Fruit fly (Drosophila melanogaster) whole organism, prepupa: Measurements from ENCODE around the gene ago.

Experiments
- Blimp-1 ChIP-seq: fragments of 200-800 bp; sonication (Bioruptor generic); optimal IDR thresholded peaks from 3 replicates; lab custom pipeline; 2017; ENCODE audit warnings: missing biosample characterization, missing genetic modification characterization, mild to moderate bottlenecking, moderate library complexity, missing genetic modification reagents
- CG10631 ChIP-seq: fragments of 200-800 bp; sonication (Bioruptor generic); optimal IDR thresholded peaks from 2 replicates; lab custom pipeline; 2016; ENCODE audit warnings: missing biosample characterization, missing genetic modification characterization
- CG10669 ChIP-seq: fragments of 200-800 bp; sonication (Bioruptor generic); optimal IDR thresholded peaks from 3 replicates; lab custom pipeline; 2018; ENCODE audit warnings: missing biosample characterization, mild to moderate bottlenecking, missing genetic modification characterization, moderate library complexity
- CG11294 ChIP-seq: fragments of 200-800 bp; sonication (Bioruptor generic); IDR thresholded peaks from 2 replicates; pipeline ENCODE4 v1.3.6; 2022; ENCODE audit warnings: missing biosample characterization, missing genetic modification characterization
- CG11902 ChIP-seq: fragments of 200-800 bp; sonication (Bioruptor generic); optimal IDR thresholded peaks from 3 replicates; lab custom pipeline; 2016; ENCODE audit warnings: missing biosample characterization, missing genetic modification characterization
- CG1621 ChIP-seq: fragments of 200-800 bp; sonication (Bioruptor generic); optimal IDR thresholded peaks from 3 replicates; lab custom pipeline; 2018; ENCODE audit warnings: missing biosample characterization, mild to moderate bottlenecking, missing genetic modification characterization
- CG16779 ChIP-seq: fragments of 200-800 bp; sonication (Bioruptor generic); optimal IDR thresholded peaks from 3 replicates; lab custom pipeline; 2017; ENCODE audit warnings: missing biosample characterization, mild to moderate bottlenecking, missing genetic modification characterization
- CG3032 ChIP-seq: fragments of 200-800 bp; optimal IDR thresholded peaks from 2 replicates; lab custom pipeline; 2019; ENCODE audit warnings: missing biosample characterization, mild to moderate bottlenecking, missing genetic modification characterization, moderate library complexity
- CG31627 ChIP-seq: fragments of 200-800 bp; sonication (Bioruptor generic); optimal IDR thresholded peaks from 3 replicates; lab custom pipeline; 2016; ENCODE audit warnings: missing biosample characterization, missing genetic modification characterization
- CG32006 ChIP-seq: fragments of 200-800 bp; sonication (Bioruptor generic); optimal IDR thresholded peaks from 3 replicates; lab custom pipeline; 2017; ENCODE audit warnings: missing biosample characterization, mild to moderate bottlenecking, missing genetic modification characterization
- CG34406 ChIP-seq: fragments of 200-800 bp; sonication (Bioruptor generic); optimal IDR thresholded peaks from 3 replicates; lab custom pipeline; 2016; ENCODE audit warnings: missing biosample characterization, missing genetic modification characterization
- CG3919 ChIP-seq: fragments of 200-800 bp; sonication (Bioruptor generic); optimal IDR thresholded peaks from 3 replicates; lab custom pipeline; 2016; ENCODE audit warnings: missing biosample characterization, missing genetic modification characterization
- CG6163 ChIP-seq: fragments of 200-800 bp; sonication (Bioruptor generic); IDR thresholded peaks from 3 replicates; pipeline ENCODE4 v1.3.6; 2022; ENCODE audit warnings: missing biosample characterization, missing genetic modification characterization
- CG6276 ChIP-seq: fragments of 200-800 bp; sonication (Bioruptor generic); optimal IDR thresholded peaks from 2 replicates; lab custom pipeline; 2017; ENCODE audit warnings: missing biosample characterization, mild to moderate bottlenecking, missing genetic modification characterization
- CG6808 ChIP-seq: fragments of 200-800 bp; sonication (Bioruptor generic); optimal IDR thresholded peaks from 3 replicates; lab custom pipeline; 2017; ENCODE audit warnings: missing biosample characterization, missing genetic modification characterization, mild to moderate bottlenecking, moderate library complexity, missing genetic modification reagents
- CG7368 ChIP-seq: fragments of 200-800 bp; sonication (Bioruptor generic); optimal IDR thresholded peaks from 3 replicates; lab custom pipeline; 2016; ENCODE audit warnings: missing biosample characterization, missing genetic modification characterization
- CG8119 ChIP-seq: fragments of 200-800 bp; sonication (Bioruptor generic); IDR thresholded peaks from 3 replicates; pipeline ENCODE4 v1.3.6; 2022; ENCODE audit warnings: missing biosample characterization, missing genetic modification characterization
- CG8319 ChIP-seq: fragments of 200-800 bp; sonication (Bioruptor generic); optimal IDR thresholded peaks from 3 replicates; lab custom pipeline; 2016; ENCODE audit warnings: missing biosample characterization, missing genetic modification characterization
- CG8632 ChIP-seq: fragments of 200-800 bp; sonication (Bioruptor generic); optimal IDR thresholded peaks from 3 replicates; lab custom pipeline; 2016; ENCODE audit warnings: missing biosample characterization, missing genetic modification characterization
- CG9139 ChIP-seq: fragments of 200-800 bp; sonication (Bioruptor generic); optimal IDR thresholded peaks from 3 replicates; lab custom pipeline; 2017; ENCODE audit warnings: missing biosample characterization, mild to moderate bottlenecking, missing genetic modification characterization
- Eip75B ChIP-seq: fragments of 200-800 bp; sonication (Bioruptor generic); optimal IDR thresholded peaks from 3 replicates; lab custom pipeline; 2016; ENCODE audit warnings: missing biosample characterization, missing genetic modification characterization
- Eip78C ChIP-seq: fragments of 200-800 bp; sonication (Bioruptor generic); peaks from one replicate; lab custom pipeline; 2016; ENCODE audit warnings: missing biosample characterization, missing genetic modification characterization
- Eip93F ChIP-seq: fragments of 200-800 bp; sonication (Bioruptor generic); optimal IDR thresholded peaks from 2 replicates; lab custom pipeline; 2016; ENCODE audit warnings: missing biosample characterization, mild to moderate bottlenecking, missing genetic modification characterization
- Ets21C ChIP-seq: fragments of 200-800 bp; sonication (Bioruptor generic); optimal IDR thresholded peaks from 3 replicates; lab custom pipeline; 2016; ENCODE audit warnings: missing biosample characterization, missing genetic modification characterization
- Ets96B ChIP-seq: fragments of 200-800 bp; optimal IDR thresholded peaks from 2 replicates; lab custom pipeline; 2019; ENCODE audit warnings: missing biosample characterization, mild to moderate bottlenecking, missing genetic modification characterization, moderate library complexity
- Gug ChIP-seq: fragments of 200-800 bp; sonication (Bioruptor generic); IDR thresholded peaks from 2 replicates; pipeline ENCODE4 v1.3.6; 2022; ENCODE audit warnings: missing biosample characterization, missing genetic modification characterization
- Hr38 ChIP-seq: sonication (Bioruptor generic); optimal IDR thresholded peaks from 2 replicates; lab custom pipeline; 2016; ENCODE audit warnings: missing biosample characterization, missing genetic modification characterization
- Hr4 ChIP-seq: fragments of 200-800 bp; sonication (Bioruptor generic); optimal IDR thresholded peaks from 3 replicates; lab custom pipeline; 2016; ENCODE audit warnings: missing biosample characterization, missing genetic modification characterization
- Lpt ChIP-seq: fragments of 200-800 bp; sonication (Bioruptor generic); optimal IDR thresholded peaks from 3 replicates; lab custom pipeline; 2016; ENCODE audit warnings: missing biosample characterization, missing genetic modification characterization
- Met ChIP-seq: fragments of 200-800 bp; sonication (Bioruptor generic); optimal IDR thresholded peaks from 3 replicates; lab custom pipeline; 2016; ENCODE audit warnings: missing biosample characterization, missing genetic modification characterization
- Smox ChIP-seq: fragments of 200-800 bp; sonication (Bioruptor generic); optimal IDR thresholded peaks from 3 replicates; lab custom pipeline; 2016; ENCODE audit warnings: missing biosample characterization, missing genetic modification characterization
- Sox15 ChIP-seq: fragments of 200-800 bp; sonication (Bioruptor generic); optimal IDR thresholded peaks from 3 replicates; lab custom pipeline; 2016; ENCODE audit warnings: missing biosample characterization, missing genetic modification characterization
- achi ChIP-seq: fragments of 200-800 bp; sonication (Bioruptor generic); optimal IDR thresholded peaks from 3 replicates; lab custom pipeline; 2016; ENCODE audit warnings: missing biosample characterization, missing genetic modification characterization
- acj6 ChIP-seq: fragments of 200-800 bp; sonication (Bioruptor generic); optimal IDR thresholded peaks from 3 replicates; lab custom pipeline; 2016; ENCODE audit warnings: missing biosample characterization, missing genetic modification characterization
- cyc ChIP-seq: fragments of 200-800 bp; sonication (Bioruptor generic); optimal IDR thresholded peaks from 3 replicates; lab custom pipeline; 2016; ENCODE audit warnings: missing biosample characterization, missing genetic modification characterization
- dsx ChIP-seq: fragments of 200-800 bp; optimal IDR thresholded peaks from 3 replicates; lab custom pipeline; 2019; ENCODE audit warnings: missing biosample characterization, mild to moderate bottlenecking, missing genetic modification characterization, moderate library complexity; ENCODE audit not compliant: poor library complexity, severe bottlenecking
- esn ChIP-seq: fragments of 200-800 bp; sonication (Bioruptor generic); optimal IDR thresholded peaks from 2 replicates; lab custom pipeline; 2016; ENCODE audit warnings: missing biosample characterization, mild to moderate bottlenecking, missing genetic modification characterization, moderate library complexity
- fd59A ChIP-seq: fragments of 200-800 bp; sonication (Bioruptor generic); optimal IDR thresholded peaks from 2 replicates; lab custom pipeline; 2017; ENCODE audit warnings: missing biosample characterization, mild to moderate bottlenecking, missing genetic modification characterization, missing genetic modification reagents
- fd85E ChIP-seq: fragments of 200-800 bp; sonication (Bioruptor generic); optimal IDR thresholded peaks from 3 replicates; lab custom pipeline; 2016; ENCODE audit warnings: missing biosample characterization, missing genetic modification characterization
- lz ChIP-seq: fragments of 200-800 bp; sonication (Bioruptor generic); optimal IDR thresholded peaks from 3 replicates; lab custom pipeline; 2016; ENCODE audit warnings: missing biosample characterization, missing genetic modification characterization
- net ChIP-seq: fragments of 200-800 bp; sonication (Bioruptor generic); optimal IDR thresholded peaks from 3 replicates; lab custom pipeline; 2016; ENCODE audit warnings: missing biosample characterization, missing genetic modification characterization
- pdm3 ChIP-seq: fragments of 200-800 bp; sonication (Bioruptor generic); optimal IDR thresholded peaks from 3 replicates; lab custom pipeline; 2016; ENCODE audit warnings: missing biosample characterization, missing genetic modification characterization
- salr ChIP-seq, 2 experiments: fragments of 200-800 bp; sonication (Bioruptor generic); optimal IDR thresholded peaks; 3 replicates each; lab custom pipeline; 2016 to 2018; ENCODE audit warnings: missing biosample characterization in 2 of 2, missing genetic modification characterization in 2 of 2, mild to moderate bottlenecking in 1 of 2
- spab ChIP-seq: fragments of 200-800 bp; sonication (Bioruptor generic); optimal IDR thresholded peaks from 2 replicates; lab custom pipeline; 2017; ENCODE audit warnings: missing biosample characterization, mild to moderate bottlenecking, missing genetic modification characterization, missing genetic modification reagents
- svp ChIP-seq: fragments of 200-800 bp; sonication (Bioruptor generic); peaks from one replicate; lab custom pipeline; 2016; ENCODE audit warnings: missing biosample characterization, missing genetic modification characterization
- topi ChIP-seq: fragments of 200-800 bp; sonication (Bioruptor generic); optimal IDR thresholded peaks from 3 replicates; lab custom pipeline; 2016; ENCODE audit warnings: missing biosample characterization, missing genetic modification characterization
- vri ChIP-seq: fragments of 200-800 bp; sonication (Bioruptor generic); optimal IDR thresholded peaks from 3 replicates; lab custom pipeline; 2016; ENCODE audit warnings: missing biosample characterization, mild to moderate bottlenecking, missing genetic modification characterization

Gene ago

DNA sequence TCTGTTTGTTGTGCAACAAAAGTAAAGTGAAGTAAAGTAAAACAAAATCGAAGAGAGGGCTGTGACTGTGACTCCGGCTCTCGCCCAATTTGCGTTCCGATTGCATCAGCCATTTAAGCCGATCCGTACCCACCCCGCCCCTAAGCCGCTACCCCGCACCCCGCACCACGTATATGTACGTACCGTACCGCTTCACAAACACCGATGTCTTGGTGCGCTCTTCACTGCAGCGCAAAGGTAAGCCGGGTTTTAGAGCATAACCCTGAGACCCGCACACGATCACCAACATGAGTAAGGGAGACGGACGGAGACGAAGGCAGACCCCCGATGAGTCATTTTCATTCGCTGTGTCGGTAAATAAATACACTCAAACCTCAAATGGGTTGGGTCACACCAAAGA, 21.9 kb downstream of the ago start:
- TF ChIP-seq CG1621 (tag; lab: Kevin White, UChicago) (peak; percentile 22), CG6276 (GFP tag; lab: Kevin White, UChicago) (no peak)

DNA sequence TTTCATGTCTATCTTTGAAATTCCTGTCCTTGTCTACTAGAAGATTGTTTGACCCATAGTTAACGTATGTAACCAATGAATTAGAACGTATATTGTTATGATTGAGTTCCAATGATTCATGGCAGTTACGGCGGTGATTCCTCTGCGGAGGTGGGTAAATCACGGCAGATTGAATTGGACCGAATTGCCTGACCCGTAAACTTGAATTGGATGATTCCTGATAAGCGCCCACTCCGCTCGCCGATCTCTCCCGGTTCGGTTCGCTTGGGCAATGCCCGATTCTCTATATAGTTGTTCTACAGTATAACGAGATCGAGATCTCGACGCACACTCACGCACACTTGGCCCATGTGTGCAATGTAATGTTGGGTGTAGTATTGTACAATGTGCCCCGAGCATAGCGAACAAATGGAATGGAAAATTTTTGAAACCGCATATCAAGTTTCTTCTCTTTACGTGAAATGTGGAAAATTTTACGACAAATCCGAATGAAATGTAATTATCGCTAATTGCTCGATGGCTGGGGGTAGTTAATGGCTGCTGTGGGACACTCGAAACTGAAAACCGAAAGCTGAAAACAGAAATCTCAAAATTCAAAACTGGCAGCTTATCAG, 22.6 kb downstream of the ago start:
- no peak for TF ChIP-seq CG6163 (GFP tag; lab: Robert Waterston, UW)
- no peak for TF ChIP-seq CG16779 (tag; lab: Kevin White, UChicago)
- peak; percentile 96 for TF ChIP-seq svp (GFP tag; lab: Kevin White, UChicago)
- no peak for TF ChIP-seq Met (GFP tag; lab: Kevin White, UChicago)

DNA sequence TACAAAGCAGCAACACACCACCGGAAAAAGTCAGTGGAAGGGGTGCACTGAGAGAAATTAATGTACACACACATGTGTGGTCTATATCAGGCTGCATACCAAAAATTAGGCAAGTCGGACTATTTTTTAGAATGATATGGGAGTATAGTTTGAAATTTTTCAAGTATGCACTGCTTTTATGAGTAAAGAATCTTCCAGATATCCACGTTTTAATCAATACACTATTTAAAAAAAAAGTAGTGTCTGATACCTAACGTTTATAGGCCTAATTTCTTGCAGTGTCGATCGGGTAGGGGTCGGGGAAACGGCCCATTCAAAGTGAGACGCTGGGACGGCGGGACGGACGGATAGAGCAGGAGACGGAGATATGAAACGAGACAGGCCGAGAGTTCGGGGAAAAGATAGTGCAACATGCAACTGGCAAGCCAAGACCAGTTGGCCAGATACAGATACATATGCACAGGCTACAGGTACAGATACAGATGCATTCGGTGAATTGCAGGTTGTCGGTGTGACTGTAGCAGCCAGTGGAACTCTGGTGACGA, 23.7 kb downstream of the ago start:
- peak; percentile 82 for TF ChIP-seq CG8319
- peak; percentile 93 for TF ChIP-seq Eip75B (GFP tag; lab: Kevin White, UChicago)
- peak; percentile 97 for TF ChIP-seq Eip78C (GFP tag; lab: Kevin White, UChicago)
- peak; percentile 66 for TF ChIP-seq Met (GFP tag; lab: Kevin White, UChicago)
- TF ChIP-seq CG10631 (GFP tag; lab: Kevin White, UChicago), result peak; percentile 91
- peak; percentile 52 for TF ChIP-seq CG31627 (GFP tag; lab: Kevin White, UChicago)
- TF ChIP-seq fd85E (GFP tag; lab: Kevin White, UChicago), result peak; percentile 55
- TF ChIP-seq Hr38 (GFP tag; lab: Kevin White, UChicago), result no peak
- TF ChIP-seq CG8119 (GFP tag; lab: Robert Waterston, UW), result peak; percentile 96
- peak; percentile 87 for TF ChIP-seq CG9139 (GFP tag; lab: Kevin White, UChicago)
- peak; percentile 92 for TF ChIP-seq Lpt (GFP tag; lab: Kevin White, UChicago)
- TF ChIP-seq vri (GFP tag; lab: Kevin White, UChicago), result no peak
- peak; percentile 72 for TF ChIP-seq topi (GFP tag; lab: Kevin White, UChicago)
- TF ChIP-seq fd59A (GFP tag; lab: Kevin White, UChicago), result peak; percentile 93
- TF ChIP-seq CG16779 (tag; lab: Kevin White, UChicago), result peak; percentile 86
- peak; percentile 90 for TF ChIP-seq acj6 (GFP tag; lab: Kevin White, UChicago)
- TF ChIP-seq CG3919 (GFP tag; lab: Kevin White, UChicago), result peak; percentile 93
- TF ChIP-seq Blimp-1 (GFP tag; lab: Kevin White, UChicago), result no peak
- peak; percentile 81 for TF ChIP-seq Sox15 (GFP tag; lab: Kevin White, UChicago)
- TF ChIP-seq cyc (GFP tag; lab: Kevin White, UChicago), result peak; percentile 65
- peak; percentile 86 to 92 for TF ChIP-seq salr (GFP tag; optimal IDR thresholded peaks at IDR 0.05; lab: Kevin White, UChicago)
- TF ChIP-seq net (GFP tag; lab: Kevin White, UChicago), result peak; percentile 89
- TF ChIP-seq Eip93F (GFP tag; lab: Kevin White, UChicago), result no peak
- TF ChIP-seq CG6808, result peak; percentile 95
- TF ChIP-seq Hr4 (GFP tag; lab: Kevin White, UChicago), result peak; percentile 97
- TF ChIP-seq CG32006 (GFP tag; lab: Kevin White, UChicago), result peak; percentile 97
- no peak for TF ChIP-seq Ets21C (GFP tag; lab: Kevin White, UChicago)
- peak; percentile 67 for TF ChIP-seq esn (GFP tag; lab: Kevin White, UChicago)
- TF ChIP-seq pdm3 (GFP tag; lab: Kevin White, UChicago), result peak; percentile 93
- TF ChIP-seq CG10669, result peak; percentile 93
- peak; percentile 85 for TF ChIP-seq Gug (GFP tag; lab: Robert Waterston, UW)
- peak; percentile 89 for TF ChIP-seq dsx (GFP tag; lab: Kevin White, UChicago)
- TF ChIP-seq CG11902 (GFP tag; lab: Kevin White, UChicago), result peak; percentile 79
- TF ChIP-seq CG3032 (tag; lab: Kevin White, UChicago), result peak; percentile 94
- TF ChIP-seq CG11294 (GFP tag; lab: Robert Waterston, UW), result peak; percentile 73
- peak; percentile 82 for TF ChIP-seq CG8632 (GFP tag; lab: Kevin White, UChicago)
- TF ChIP-seq CG7368 (GFP tag; lab: Kevin White, UChicago), result peak; percentile 88
- TF ChIP-seq Smox, result peak; percentile 33
- TF ChIP-seq Ets96B, result peak; percentile 93
- peak; percentile 89 for TF ChIP-seq achi (GFP tag; lab: Kevin White, UChicago)
- TF ChIP-seq CG34406 (GFP tag; lab: Kevin White, UChicago), result peak; percentile 81
- TF ChIP-seq spab (GFP tag; lab: Kevin White, UChicago), result peak; percentile 93
- peak; percentile 54 for TF ChIP-seq lz (GFP tag; lab: Kevin White, UChicago)
